Fruit fly (Drosophila melanogaster) whole organism, prepupa: ENCODE measurements around the gene Spindly.

Experiments
- CG10631 ChIP-seq: fragments of 200-800 bp; sonication (Bioruptor generic); optimal IDR thresholded peaks from 2 replicates; lab custom pipeline; 2016; ENCODE audit warnings: missing biosample characterization, missing genetic modification characterization
- CG11294 ChIP-seq: fragments of 200-800 bp; sonication (Bioruptor generic); IDR thresholded peaks from 2 replicates; pipeline ENCODE4 v1.3.6; 2022; ENCODE audit warnings: missing biosample characterization, missing genetic modification characterization
- CG11762 ChIP-seq: fragments of 200-800 bp; sonication (Bioruptor generic); optimal IDR thresholded peaks from 3 replicates; lab custom pipeline; 2016; ENCODE audit warnings: missing biosample characterization, missing genetic modification characterization; ENCODE audit not compliant: insufficient read depth
- CG15336 ChIP-seq: fragments of 200-800 bp; sonication (Bioruptor generic); IDR thresholded peaks from 2 replicates; pipeline ENCODE4 v1.3.6; 2022; ENCODE audit warnings: missing biosample characterization, missing genetic modification characterization
- CG1621 ChIP-seq: fragments of 200-800 bp; sonication (Bioruptor generic); optimal IDR thresholded peaks from 3 replicates; lab custom pipeline; 2018; ENCODE audit warnings: missing biosample characterization, mild to moderate bottlenecking, missing genetic modification characterization
- CG31627 ChIP-seq: fragments of 200-800 bp; sonication (Bioruptor generic); optimal IDR thresholded peaks from 3 replicates; lab custom pipeline; 2016; ENCODE audit warnings: missing biosample characterization, missing genetic modification characterization
- CG32006 ChIP-seq: fragments of 200-800 bp; sonication (Bioruptor generic); optimal IDR thresholded peaks from 3 replicates; lab custom pipeline; 2017; ENCODE audit warnings: missing biosample characterization, mild to moderate bottlenecking, missing genetic modification characterization
- CG34406 ChIP-seq: fragments of 200-800 bp; sonication (Bioruptor generic); optimal IDR thresholded peaks from 3 replicates; lab custom pipeline; 2016; ENCODE audit warnings: missing biosample characterization, missing genetic modification characterization
- CG3919 ChIP-seq: fragments of 200-800 bp; sonication (Bioruptor generic); optimal IDR thresholded peaks from 3 replicates; lab custom pipeline; 2016; ENCODE audit warnings: missing biosample characterization, missing genetic modification characterization
- CG4318 ChIP-seq: fragments of 200-800 bp; sonication (Bioruptor generic); optimal IDR thresholded peaks from 3 replicates; lab custom pipeline; 2017; ENCODE audit warnings: missing biosample characterization, mild to moderate bottlenecking, missing genetic modification characterization
- CG6276 ChIP-seq: fragments of 200-800 bp; sonication (Bioruptor generic); optimal IDR thresholded peaks from 2 replicates; lab custom pipeline; 2017; ENCODE audit warnings: missing biosample characterization, mild to moderate bottlenecking, missing genetic modification characterization
- CG6792 ChIP-seq: fragments of 200-800 bp; sonication (Bioruptor generic); optimal IDR thresholded peaks from 3 replicates; lab custom pipeline; 2016; ENCODE audit warnings: missing biosample characterization, missing genetic modification characterization
- CG6808 ChIP-seq: fragments of 200-800 bp; sonication (Bioruptor generic); optimal IDR thresholded peaks from 3 replicates; lab custom pipeline; 2017; ENCODE audit warnings: missing biosample characterization, missing genetic modification characterization, mild to moderate bottlenecking, moderate library complexity, missing genetic modification reagents
- CG7368 ChIP-seq: fragments of 200-800 bp; sonication (Bioruptor generic); optimal IDR thresholded peaks from 3 replicates; lab custom pipeline; 2016; ENCODE audit warnings: missing biosample characterization, missing genetic modification characterization
- CG8119 ChIP-seq: fragments of 200-800 bp; sonication (Bioruptor generic); IDR thresholded peaks from 3 replicates; pipeline ENCODE4 v1.3.6; 2022; ENCODE audit warnings: missing biosample characterization, missing genetic modification characterization
- CG8632 ChIP-seq: fragments of 200-800 bp; sonication (Bioruptor generic); optimal IDR thresholded peaks from 3 replicates; lab custom pipeline; 2016; ENCODE audit warnings: missing biosample characterization, missing genetic modification characterization
- CG9139 ChIP-seq: fragments of 200-800 bp; sonication (Bioruptor generic); optimal IDR thresholded peaks from 3 replicates; lab custom pipeline; 2017; ENCODE audit warnings: missing biosample characterization, mild to moderate bottlenecking, missing genetic modification characterization
- Eip75B ChIP-seq: fragments of 200-800 bp; sonication (Bioruptor generic); optimal IDR thresholded peaks from 3 replicates; lab custom pipeline; 2016; ENCODE audit warnings: missing biosample characterization, missing genetic modification characterization
- Eip78C ChIP-seq: fragments of 200-800 bp; sonication (Bioruptor generic); peaks from one replicate; lab custom pipeline; 2016; ENCODE audit warnings: missing biosample characterization, missing genetic modification characterization
- Eip93F ChIP-seq: fragments of 200-800 bp; sonication (Bioruptor generic); optimal IDR thresholded peaks from 2 replicates; lab custom pipeline; 2016; ENCODE audit warnings: missing biosample characterization, mild to moderate bottlenecking, missing genetic modification characterization
- Ets96B ChIP-seq: fragments of 200-800 bp; optimal IDR thresholded peaks from 2 replicates; lab custom pipeline; 2019; ENCODE audit warnings: missing biosample characterization, mild to moderate bottlenecking, missing genetic modification characterization, moderate library complexity
- Gug ChIP-seq: fragments of 200-800 bp; sonication (Bioruptor generic); IDR thresholded peaks from 2 replicates; pipeline ENCODE4 v1.3.6; 2022; ENCODE audit warnings: missing biosample characterization, missing genetic modification characterization
- Hr38 ChIP-seq: sonication (Bioruptor generic); optimal IDR thresholded peaks from 2 replicates; lab custom pipeline; 2016; ENCODE audit warnings: missing biosample characterization, missing genetic modification characterization
- Hr39 ChIP-seq: fragments of 200-800 bp; sonication (Bioruptor generic); optimal IDR thresholded peaks from 2 replicates; lab custom pipeline; 2016; ENCODE audit warnings: missing biosample characterization, missing genetic modification characterization
- Hr4 ChIP-seq: fragments of 200-800 bp; sonication (Bioruptor generic); optimal IDR thresholded peaks from 3 replicates; lab custom pipeline; 2016; ENCODE audit warnings: missing biosample characterization, missing genetic modification characterization
- Lpt ChIP-seq: fragments of 200-800 bp; sonication (Bioruptor generic); optimal IDR thresholded peaks from 3 replicates; lab custom pipeline; 2016; ENCODE audit warnings: missing biosample characterization, missing genetic modification characterization
- Met ChIP-seq: fragments of 200-800 bp; sonication (Bioruptor generic); optimal IDR thresholded peaks from 3 replicates; lab custom pipeline; 2016; ENCODE audit warnings: missing biosample characterization, missing genetic modification characterization
- OdsH ChIP-seq: fragments of 200-800 bp; sonication (Bioruptor generic); optimal IDR thresholded peaks from 3 replicates; lab custom pipeline; 2016; ENCODE audit warnings: missing biosample characterization, missing genetic modification characterization
- Sox102F ChIP-seq: fragments of 200-800 bp; sonication (Bioruptor generic); optimal IDR thresholded peaks from 2 replicates; lab custom pipeline; 2016; ENCODE audit warnings: missing biosample characterization, mild to moderate bottlenecking, missing genetic modification characterization
- Sox14 ChIP-seq: fragments of 200-800 bp; sonication (Bioruptor generic); optimal IDR thresholded peaks from 3 replicates; lab custom pipeline; 2016; ENCODE audit warnings: missing biosample characterization, missing genetic modification characterization
- achi ChIP-seq: fragments of 200-800 bp; sonication (Bioruptor generic); optimal IDR thresholded peaks from 3 replicates; lab custom pipeline; 2016; ENCODE audit warnings: missing biosample characterization, missing genetic modification characterization
- acj6 ChIP-seq: fragments of 200-800 bp; sonication (Bioruptor generic); optimal IDR thresholded peaks from 3 replicates; lab custom pipeline; 2016; ENCODE audit warnings: missing biosample characterization, missing genetic modification characterization
- cyc ChIP-seq: fragments of 200-800 bp; sonication (Bioruptor generic); optimal IDR thresholded peaks from 3 replicates; lab custom pipeline; 2016; ENCODE audit warnings: missing biosample characterization, missing genetic modification characterization
- dac ChIP-seq: fragments of 200-800 bp; sonication (Bioruptor generic); optimal IDR thresholded peaks from 2 replicates; lab custom pipeline; 2017; ENCODE audit warnings: missing biosample characterization, mild to moderate bottlenecking, missing genetic modification characterization
- dsx ChIP-seq: fragments of 200-800 bp; optimal IDR thresholded peaks from 3 replicates; lab custom pipeline; 2019; ENCODE audit warnings: missing biosample characterization, mild to moderate bottlenecking, missing genetic modification characterization, moderate library complexity; ENCODE audit not compliant: poor library complexity, severe bottlenecking
- eg ChIP-seq: fragments of 200-800 bp; sonication (Bioruptor generic); IDR thresholded peaks from 3 replicates; pipeline ENCODE4 v1.3.6; 2022; ENCODE audit warnings: missing biosample characterization, missing genetic modification characterization
- esn ChIP-seq: fragments of 200-800 bp; sonication (Bioruptor generic); optimal IDR thresholded peaks from 2 replicates; lab custom pipeline; 2016; ENCODE audit warnings: missing biosample characterization, mild to moderate bottlenecking, missing genetic modification characterization, moderate library complexity
- fd59A ChIP-seq: fragments of 200-800 bp; sonication (Bioruptor generic); optimal IDR thresholded peaks from 2 replicates; lab custom pipeline; 2017; ENCODE audit warnings: missing biosample characterization, mild to moderate bottlenecking, missing genetic modification characterization, missing genetic modification reagents
- fd85E ChIP-seq: fragments of 200-800 bp; sonication (Bioruptor generic); optimal IDR thresholded peaks from 3 replicates; lab custom pipeline; 2016; ENCODE audit warnings: missing biosample characterization, missing genetic modification characterization
- fkh ChIP-seq: fragments of 200-800 bp; sonication (Bioruptor generic); optimal IDR thresholded peaks from 3 replicates; lab custom pipeline; 2017; ENCODE audit warnings: missing biosample characterization, mild to moderate bottlenecking, missing genetic modification characterization, moderate library complexity
- net ChIP-seq: fragments of 200-800 bp; sonication (Bioruptor generic); optimal IDR thresholded peaks from 3 replicates; lab custom pipeline; 2016; ENCODE audit warnings: missing biosample characterization, missing genetic modification characterization
- pdm3 ChIP-seq: fragments of 200-800 bp; sonication (Bioruptor generic); optimal IDR thresholded peaks from 3 replicates; lab custom pipeline; 2016; ENCODE audit warnings: missing biosample characterization, missing genetic modification characterization
- topi ChIP-seq: fragments of 200-800 bp; sonication (Bioruptor generic); optimal IDR thresholded peaks from 3 replicates; lab custom pipeline; 2016; ENCODE audit warnings: missing biosample characterization, missing genetic modification characterization
- vri ChIP-seq: fragments of 200-800 bp; sonication (Bioruptor generic); optimal IDR thresholded peaks from 3 replicates; lab custom pipeline; 2016; ENCODE audit warnings: missing biosample characterization, mild to moderate bottlenecking, missing genetic modification characterization

Gene Spindly

DNA sequence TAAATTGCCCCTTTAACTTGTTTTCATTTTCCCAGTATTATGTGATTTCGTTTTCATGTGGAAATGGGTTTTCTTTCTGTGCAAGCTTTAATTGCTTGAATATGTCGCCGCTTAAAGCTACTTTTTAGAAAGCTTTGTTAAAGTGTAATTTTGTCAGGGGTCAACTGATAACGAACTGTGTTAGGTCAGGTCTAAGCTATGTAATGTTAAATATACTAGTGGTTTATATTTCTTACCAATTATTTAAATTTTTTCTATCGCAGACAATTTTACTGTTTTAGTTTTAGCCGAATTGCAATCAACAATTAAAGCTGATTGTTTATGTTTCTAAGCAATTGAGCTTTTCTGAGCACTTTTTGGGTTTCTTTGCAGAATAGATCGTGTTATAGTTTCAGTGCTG lies 23.8 kb downstream of the Spindly start:
- TF ChIP-seq Lpt (GFP tag; lab: Kevin White, UChicago) (no peak), fd59A (GFP tag; lab: Kevin White, UChicago) (no peak), CG8632 (GFP tag; lab: Kevin White, UChicago) (no peak), dac (GFP tag; lab: Kevin White, UChicago) (no peak), Hr4 (GFP tag; lab: Kevin White, UChicago) (no peak), Met (no peak), CG4318 (GFP tag; lab: Kevin White, UChicago) (no peak), pdm3 (no peak), CG34406 (no peak)

DNA sequence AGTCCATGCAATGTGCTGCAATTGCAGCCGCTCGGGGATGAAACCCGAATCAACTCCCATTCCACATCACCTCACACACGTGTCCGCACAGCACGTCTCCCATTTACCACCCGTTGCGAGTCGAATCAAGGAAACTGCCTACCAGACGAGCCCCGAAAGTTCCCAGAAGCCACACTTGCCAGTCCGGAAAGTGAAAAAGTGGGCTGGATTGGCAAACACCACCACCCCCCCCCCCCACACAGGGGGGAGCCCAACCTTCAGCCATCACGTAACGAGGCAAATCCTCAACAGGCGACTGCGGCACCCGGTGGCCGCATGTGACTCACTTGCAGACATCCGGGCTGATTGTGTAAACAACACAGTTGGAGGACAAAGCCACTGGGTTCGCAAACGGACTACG lies 25.3 kb downstream of the Spindly start:
- TF ChIP-seq CG6808 (GFP tag; lab: Kevin White, UChicago) = no peak
- no peak for TF ChIP-seq dac (GFP tag; lab: Kevin White, UChicago)
- TF ChIP-seq CG15336 = no peak
- no peak for TF ChIP-seq CG11762
- no peak for TF ChIP-seq CG10631 (GFP tag; lab: Kevin White, UChicago)
- no peak for TF ChIP-seq CG6276 (GFP tag; lab: Kevin White, UChicago)
- TF ChIP-seq CG32006 = no peak
- no peak for TF ChIP-seq CG4318 (GFP tag; lab: Kevin White, UChicago)
- no peak for TF ChIP-seq pdm3
- TF ChIP-seq Lpt (GFP tag; lab: Kevin White, UChicago) = no peak
- no peak for TF ChIP-seq esn (GFP tag; lab: Kevin White, UChicago)
- no peak for TF ChIP-seq Sox102F (GFP tag; lab: Kevin White, UChicago)
- TF ChIP-seq Eip93F = no peak
- TF ChIP-seq cyc (GFP tag; lab: Kevin White, UChicago) = no peak

DNA sequence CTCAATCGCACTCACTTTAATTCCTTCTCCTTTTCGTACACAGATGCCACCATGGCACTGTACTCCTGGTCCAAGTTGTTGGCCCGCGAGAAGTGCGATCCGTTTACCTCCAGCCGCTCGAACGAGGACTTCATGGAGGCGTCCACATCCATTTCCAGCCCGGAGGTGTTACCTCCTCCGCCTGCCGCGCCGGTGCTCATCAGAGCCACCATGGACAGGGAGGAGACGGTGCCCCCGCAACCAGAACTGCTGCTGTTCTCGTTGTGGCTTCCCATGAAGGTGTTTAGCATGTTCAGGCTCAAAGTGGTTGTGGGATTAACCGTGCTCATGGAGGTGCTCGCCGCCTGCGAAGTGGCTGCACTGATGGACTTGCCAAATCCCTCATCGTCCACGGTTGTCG lies 34.7 kb downstream of the Spindly start:
- TF ChIP-seq CG9139 (GFP tag; lab: Kevin White, UChicago) = no peak
- TF ChIP-seq Hr38 (GFP tag; lab: Kevin White, UChicago) = no peak
- no peak for TF ChIP-seq CG11294 (GFP tag; lab: Robert Waterston, UW)
- no peak for TF ChIP-seq eg (GFP tag; lab: Robert Waterston, UW)
- TF ChIP-seq, all 60 proteins: peak for 0

DNA sequence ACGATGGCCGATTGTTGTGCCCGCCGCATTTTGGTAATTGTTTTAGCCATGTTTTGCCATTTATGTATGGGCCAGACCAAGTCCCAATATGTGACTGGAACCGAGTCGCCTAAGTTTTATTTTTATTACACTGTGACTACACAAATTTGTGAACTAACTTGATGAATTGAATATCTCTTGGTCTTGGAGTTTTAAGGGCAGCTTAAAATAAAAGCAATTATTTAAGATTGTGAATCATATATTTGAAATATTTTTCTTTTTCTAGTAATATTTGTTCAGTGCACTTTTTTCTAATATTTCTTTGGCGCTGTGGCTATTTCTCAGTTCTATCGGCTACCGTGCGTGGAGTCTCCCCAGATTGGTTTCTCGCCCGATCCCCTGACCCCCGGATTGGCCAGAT lies 36.6 kb downstream of the Spindly start:
- TF ChIP-seq CG11762 (no peak), CG31627 (GFP tag; lab: Kevin White, UChicago) (no peak), Hr38 (GFP tag; lab: Kevin White, UChicago) (no peak), Gug (0 out of 2 replicates have a peak, but pooled peaks have one; percentile 28), CG3919 (GFP tag; lab: Kevin White, UChicago) (no peak), Lpt (GFP tag; lab: Kevin White, UChicago) (no peak), fkh (GFP tag; lab: Kevin White, UChicago) (no peak), CG1621 (tag; lab: Kevin White, UChicago) (no peak), Sox14 (no peak), vri (GFP tag; lab: Kevin White, UChicago) (no peak), fd85E (GFP tag; lab: Kevin White, UChicago) (no peak), Hr39 (GFP tag; lab: Kevin White, UChicago) (no peak), Eip78C (no peak), CG8119 (GFP tag; lab: Robert Waterston, UW) (peak; percentile 37; the same call in 1 of the 3 replicates), CG7368 (GFP tag; lab: Kevin White, UChicago) (no peak), Eip75B (no peak), CG10631 (GFP tag; lab: Kevin White, UChicago) (no peak), Ets96B (no peak), CG32006 (peak; percentile 16), OdsH (GFP tag; lab: Kevin White, UChicago) (no peak), topi (no peak), Eip93F (no peak), CG15336 (peak; percentile 61), CG9139 (GFP tag; lab: Kevin White, UChicago) (no peak), CG4318 (GFP tag; lab: Kevin White, UChicago) (no peak), acj6 (GFP tag; lab: Kevin White, UChicago) (no peak), Hr4 (GFP tag; lab: Kevin White, UChicago) (no peak), achi (GFP tag; lab: Kevin White, UChicago) (no peak), cyc (GFP tag; lab: Kevin White, UChicago) (no peak), dsx (GFP tag; lab: Kevin White, UChicago) (no peak), pdm3 (no peak), Met (no peak), CG6808 (GFP tag; lab: Kevin White, UChicago) (no peak), net (no peak), eg (GFP tag; lab: Robert Waterston, UW) (peak; percentile 60; the same call in 1 of the 3 replicates), fd59A (GFP tag; lab: Kevin White, UChicago) (no peak), CG6792 (GFP tag; lab: Kevin White, UChicago) (no peak)
